Fruit fly (Drosophila melanogaster): ENCODE data around the gene bru2.

Gene bru2

dm6 chr2L:12427487-12428101, 83.6 kb downstream of the bru2 start, which contains the start of the genes CG5446 and Trm1:
Gene CG5446, minus strand, starts transcription at chr2L:12427709.
Gene Trm1, plus strand, starts transcription at chr2L:12428028.
- no peak for TF ChIP-seq Dfd (GFP tag; optimal IDR thresholded peaks at IDR 0.05)
- peak; percentile 68 for TF ChIP-seq Myc (optimal IDR thresholded peaks at IDR 0.05)
- peak; percentile 66 for TF ChIP-seq fru (GFP tag; optimal IDR thresholded peaks at IDR 0.05)
- peak; percentile 45 for TF ChIP-seq br (GFP tag; optimal IDR thresholded peaks at IDR 0.05)
- no peak for TF ChIP-seq tai (GFP tag; optimal IDR thresholded peaks at IDR 0.05)
- peak; percentile 22 for TF ChIP-seq woc (GFP tag; optimal IDR thresholded peaks at IDR 0.05)
- TF ChIP-seq Dif (GFP tag; optimal IDR thresholded peaks at IDR 0.05; ENCODE audit: partially characterized antibody), result peak; percentile 38
- TF ChIP-seq brk (GFP tag; optimal IDR thresholded peaks at IDR 0.05), result no peak
- TF ChIP-seq lola (GFP tag; optimal IDR thresholded peaks at IDR 0.05), result no peak
- TF ChIP-seq h (GFP tag; optimal IDR thresholded peaks at IDR 0.05), result peak; percentile 52
- TF ChIP-seq Hr83 (GFP tag; optimal IDR thresholded peaks at IDR 0.05; ENCODE audit: poor library complexity, severe bottlenecking), result peak; percentile 10
- TF ChIP-seq dmrt93B (GFP tag; optimal IDR thresholded peaks at IDR 0.05), result peak; percentile 11
- TF ChIP-seq psq (GFP tag; optimal IDR thresholded peaks at IDR 0.05), result peak; percentile 77
- peak; percentile 24 for TF ChIP-seq sv (GFP tag; optimal IDR thresholded peaks at IDR 0.05)
- TF ChIP-seq Rel (GFP tag; optimal IDR thresholded peaks at IDR 0.05), result no peak
- TF ChIP-seq Rel (tag; optimal IDR thresholded peaks at IDR 0.05), result peak; percentile 83
- TF ChIP-seq rgr (GFP tag; optimal IDR thresholded peaks at IDR 0.05), result peak; percentile 65
- TF ChIP-seq sage (GFP tag; optimal IDR thresholded peaks at IDR 0.05), result no peak
- TF ChIP-seq N (GFP tag; optimal IDR thresholded peaks at IDR 0.05), result no peak
- peak; percentile 11 for TF ChIP-seq ey (GFP tag; optimal IDR thresholded peaks at IDR 0.05)
- TF ChIP-seq CG32264 (GFP tag; optimal IDR thresholded peaks at IDR 0.05), result no peak
- TF ChIP-seq Hnf4 (GFP tag; optimal IDR thresholded peaks at IDR 0.05), result peak; percentile 51
- no peak for TF ChIP-seq pan (optimal IDR thresholded peaks at IDR 0.05)
- no peak for TF ChIP-seq Vsx2 (GFP tag; optimal IDR thresholded peaks at IDR 0.05; ENCODE audit: partially characterized antibody)
- peak; percentile 53 for TF ChIP-seq OdsH (GFP tag; optimal IDR thresholded peaks at IDR 0.05)
- peak; percentile 26 for TF ChIP-seq dsf (GFP tag; optimal IDR thresholded peaks at IDR 0.05; ENCODE audit: borderline replicate concordance)
- peak in 1 of 2 experiments; percentile 81 for TF ChIP-seq foxo (GFP tag; optimal IDR thresholded peaks at IDR 0.05)
- peak; percentile 82 for TF ChIP-seq Sp1 (GFP tag; optimal IDR thresholded peaks at IDR 0.05)
- peak; percentile 75 for TF ChIP-seq HLH106 (tag; optimal IDR thresholded peaks at IDR 0.05)

- TF ChIP-seq Abd-B (GFP tag; optimal IDR thresholded peaks at IDR 0.05), result no peak
- TF ChIP-seq h (GFP tag; optimal IDR thresholded peaks at IDR 0.05), result no peak
- TF ChIP-seq rgr (GFP tag; optimal IDR thresholded peaks at IDR 0.05), result no peak
- no peak for TF ChIP-seq foxo (GFP tag; optimal IDR thresholded peaks at IDR 0.05)
- no peak for TF ChIP-seq OdsH (GFP tag; optimal IDR thresholded peaks at IDR 0.05)
- no peak for TF ChIP-seq dsf (GFP tag; optimal IDR thresholded peaks at IDR 0.05; ENCODE audit: borderline replicate concordance)
- no peak for TF ChIP-seq jim (GFP tag; optimal IDR thresholded peaks at IDR 0.05)
- no peak for TF ChIP-seq Hnf4 (GFP tag; optimal IDR thresholded peaks at IDR 0.05)
- TF ChIP-seq Dif (GFP tag; optimal IDR thresholded peaks at IDR 0.05; ENCODE audit: partially characterized antibody), result no peak
- TF ChIP-seq Hr78 (GFP tag; optimal IDR thresholded peaks at IDR 0.05), result no peak
- no peak for TF ChIP-seq N (GFP tag; optimal IDR thresholded peaks at IDR 0.05)
- no peak for TF ChIP-seq psq (GFP tag; optimal IDR thresholded peaks at IDR 0.05)
- TF ChIP-seq Jra (GFP tag; optimal IDR thresholded peaks at IDR 0.05), result no peak
- TF ChIP-seq Rel (GFP tag; optimal IDR thresholded peaks at IDR 0.05), result no peak
- no peak for TF ChIP-seq Rel (tag; optimal IDR thresholded peaks at IDR 0.05)
Measured at dm6 chr2L:12430792-12431191, 86.8 kb downstream of the bru2 start, which contains the start of gene CG5435. Gene CG5435, minus strand, starts transcription at chr2L:12430892.

dm6 chr2L:12433712-12434534, 89.9 kb downstream of the bru2 start, which contains the start of gene eRF3:
Gene eRF3, plus strand, starts transcription at chr2L:12434452.
- TF ChIP-seq Myc (optimal IDR thresholded peaks at IDR 0.05) (no peak), fru (GFP tag; optimal IDR thresholded peaks at IDR 0.05) (peak; percentile 34), dl (GFP tag; optimal IDR thresholded peaks at IDR 0.05; ENCODE audit: insufficient read depth in 1 of 2, partially characterized antibody in 2 of 2) (peak; percentile 4 to 67), sage (GFP tag; optimal IDR thresholded peaks at IDR 0.05) (no peak), Vsx2 (GFP tag; optimal IDR thresholded peaks at IDR 0.05; ENCODE audit: partially characterized antibody) (no peak), HLH106 (tag; optimal IDR thresholded peaks at IDR 0.05) (peak; percentile 84), pan (optimal IDR thresholded peaks at IDR 0.05) (no peak), CG9705 (GFP tag; optimal IDR thresholded peaks at IDR 0.05) (peak; percentile 17), dsf (GFP tag; optimal IDR thresholded peaks at IDR 0.05; ENCODE audit: borderline replicate concordance) (no peak), ey (GFP tag; optimal IDR thresholded peaks at IDR 0.05) (peak; percentile 19), br (GFP tag; optimal IDR thresholded peaks at IDR 0.05) (no peak), dmrt93B (GFP tag; optimal IDR thresholded peaks at IDR 0.05) (no peak), Dif (GFP tag; optimal IDR thresholded peaks at IDR 0.05; ENCODE audit: partially characterized antibody) (peak; percentile 92), Hnf4 (GFP tag; optimal IDR thresholded peaks at IDR 0.05) (peak; percentile 65), Rel (GFP tag; optimal IDR thresholded peaks at IDR 0.05) (no peak), Rel (tag; optimal IDR thresholded peaks at IDR 0.05) (no peak), rgr (GFP tag; optimal IDR thresholded peaks at IDR 0.05) (peak; percentile 63), Hr83 (GFP tag; optimal IDR thresholded peaks at IDR 0.05; ENCODE audit: poor library complexity, severe bottlenecking) (peak; percentile 16), N (GFP tag; optimal IDR thresholded peaks at IDR 0.05) (no peak), sv (GFP tag; optimal IDR thresholded peaks at IDR 0.05) (peak; percentile 59), Mio (GFP tag; optimal IDR thresholded peaks at IDR 0.05) (no peak), psq (GFP tag; optimal IDR thresholded peaks at IDR 0.05) (peak; percentile 59), Jra (GFP tag; optimal IDR thresholded peaks at IDR 0.05) (peak; percentile 51), foxo (GFP tag; optimal IDR thresholded peaks at IDR 0.05) (peak in 1 of 2 experiments; percentile 67), brk (GFP tag; optimal IDR thresholded peaks at IDR 0.05) (no peak), jim (GFP tag; optimal IDR thresholded peaks at IDR 0.05) (no peak), usp (GFP tag; optimal IDR thresholded peaks at IDR 0.05) (no peak), Hr78 (GFP tag; optimal IDR thresholded peaks at IDR 0.05) (no peak), tai (GFP tag; optimal IDR thresholded peaks at IDR 0.05) (no peak), Sp1 (GFP tag; optimal IDR thresholded peaks at IDR 0.05) (peak; percentile 75), Dfd (GFP tag; optimal IDR thresholded peaks at IDR 0.05) (no peak), Abd-B (GFP tag; optimal IDR thresholded peaks at IDR 0.05) (no peak), woc (GFP tag; optimal IDR thresholded peaks at IDR 0.05) (peak; percentile 30), lola (GFP tag; optimal IDR thresholded peaks at IDR 0.05) (no peak)

Measured in whole organism, wandering third instar larva.